Worm (Caenorhabditis elegans): Measurements from ENCODE around the gene T10D4.15.
"Not testable (repeated sequence)": the region's sequence is repeated elsewhere in the genome, so short reads cannot be mapped to it uniquely, and the experiment has no call there.

The T10D4.15 gene

DNA sequence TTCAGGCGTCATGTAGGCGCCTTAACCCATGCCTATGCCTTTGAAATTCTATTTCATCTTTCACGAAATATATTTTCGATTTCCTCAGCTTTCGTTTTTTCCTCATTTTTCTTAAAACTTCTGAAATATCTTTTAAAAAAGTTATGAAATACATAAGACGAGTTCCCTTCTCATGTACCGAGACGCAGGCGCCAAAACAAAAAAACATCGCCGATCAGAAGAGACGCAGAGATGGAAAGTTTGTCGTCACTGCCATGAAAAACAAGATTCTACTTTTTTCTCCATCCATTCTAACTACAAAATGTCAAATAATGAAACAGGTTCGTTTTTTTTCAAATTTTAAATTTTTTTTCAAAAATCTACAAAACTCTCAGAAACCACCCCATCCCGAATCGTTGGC lies 16.9 kb upstream of the T10D4.15 start, which contains the start of gene chil-24:
TSS of gene chil-24 (plus strand) at position 156 of the 400 bp plus-strand sequence.
- TF ChIP-seq unc-62 (GFP tag; optimal IDR thresholded peaks at IDR 0.05) = no peak

DNA sequence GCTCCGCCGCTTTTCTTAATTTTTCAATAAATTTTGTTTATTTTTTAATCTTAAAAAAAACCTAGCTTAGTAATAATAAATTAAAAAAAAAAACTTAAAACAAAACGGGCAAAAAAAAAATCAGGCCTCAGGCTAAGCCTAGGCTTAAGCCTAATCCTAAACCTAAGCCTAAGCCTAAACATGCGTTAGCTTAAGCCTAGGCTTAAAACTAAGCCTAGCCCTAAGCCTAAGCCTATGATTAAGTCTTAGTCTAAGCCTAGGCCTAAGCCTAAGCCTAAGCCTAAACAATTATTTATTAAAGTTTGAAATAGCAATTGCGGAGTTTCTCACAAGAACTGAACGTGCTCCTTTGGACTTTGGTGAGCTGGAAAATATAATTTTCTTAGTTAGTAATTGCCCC lies 10.6 kb upstream of the T10D4.15 start:
- no peak for TF ChIP-seq unc-62 (GFP tag; optimal IDR thresholded peaks at IDR 0.05)

DNA sequence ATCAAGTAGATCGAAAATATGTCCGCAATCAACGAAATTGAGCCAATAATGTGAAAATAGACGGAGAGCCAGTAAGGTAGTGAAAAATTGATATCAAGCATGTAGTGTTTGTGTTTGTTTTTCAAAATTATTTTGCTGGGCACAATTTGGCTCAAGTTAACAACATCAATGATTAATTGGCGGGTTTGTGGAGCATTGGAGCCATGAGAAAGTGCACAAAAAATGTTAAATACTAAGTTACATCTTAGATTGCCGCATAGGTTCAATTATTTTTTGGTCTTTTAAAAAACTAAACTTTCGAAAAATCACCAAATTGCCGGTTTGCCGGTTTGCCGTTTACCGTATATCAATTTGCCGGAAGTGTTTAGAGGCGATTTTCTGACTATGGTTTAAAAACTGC lies 8.1 kb upstream of the T10D4.15 start, which contains the start of gene sri-54:
TSS of gene sri-54 (minus strand) at position 101 of the 400 bp plus-strand sequence.
- TF ChIP-seq unc-62 (GFP tag; optimal IDR thresholded peaks at IDR 0.05) = no peak

DNA sequence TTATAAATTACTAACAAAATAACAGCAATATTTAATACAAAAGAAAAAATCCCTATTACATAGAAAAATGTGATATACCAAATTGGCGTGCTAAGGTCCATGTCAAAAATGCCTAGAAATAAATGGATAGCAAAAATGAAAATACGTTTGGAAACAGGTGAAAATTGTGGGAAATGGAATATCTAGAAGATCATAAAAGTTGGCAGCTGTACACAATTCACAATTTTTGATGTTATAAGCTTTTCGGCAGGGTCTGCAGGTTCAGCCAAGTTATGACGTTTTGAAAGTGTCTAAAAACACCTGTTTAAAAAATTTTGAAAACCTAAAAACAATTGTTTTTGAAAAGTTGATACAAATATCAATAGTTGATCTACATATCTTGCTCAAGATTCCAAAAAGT lies 3.1 kb upstream of the T10D4.15 start, which contains the start of gene sri-42:
TSS of gene sri-42 (minus strand) at position 101 of the 400 bp plus-strand sequence.
- TF ChIP-seq unc-62 (GFP tag; optimal IDR thresholded peaks at IDR 0.05) = not testable (repeated sequence)

DNA sequence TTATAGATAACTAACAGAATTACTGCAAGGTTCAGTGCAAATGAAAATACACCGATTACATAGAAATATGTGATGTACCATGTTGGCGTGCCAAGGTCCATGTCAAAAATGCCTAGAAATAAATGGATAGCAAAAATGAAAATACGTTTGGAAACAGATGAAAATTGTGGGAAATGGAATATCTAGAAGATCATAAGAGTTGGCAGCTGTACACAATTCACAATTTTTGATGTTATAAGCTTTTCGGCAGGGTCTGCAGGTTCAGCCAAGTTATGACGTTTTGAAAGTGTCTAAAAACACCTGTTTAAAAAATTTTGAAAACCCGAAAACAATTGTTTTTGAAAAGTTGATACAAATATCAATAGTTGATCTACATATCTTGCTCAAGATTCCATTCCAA lies 1.4 kb upstream of the T10D4.15 start, which contains the start of gene sri-43:
TSS of gene sri-43 (minus strand) at position 101 of the 400 bp plus-strand sequence.
- TF ChIP-seq unc-62 (GFP tag; optimal IDR thresholded peaks at IDR 0.05) = not testable (repeated sequence)

DNA sequence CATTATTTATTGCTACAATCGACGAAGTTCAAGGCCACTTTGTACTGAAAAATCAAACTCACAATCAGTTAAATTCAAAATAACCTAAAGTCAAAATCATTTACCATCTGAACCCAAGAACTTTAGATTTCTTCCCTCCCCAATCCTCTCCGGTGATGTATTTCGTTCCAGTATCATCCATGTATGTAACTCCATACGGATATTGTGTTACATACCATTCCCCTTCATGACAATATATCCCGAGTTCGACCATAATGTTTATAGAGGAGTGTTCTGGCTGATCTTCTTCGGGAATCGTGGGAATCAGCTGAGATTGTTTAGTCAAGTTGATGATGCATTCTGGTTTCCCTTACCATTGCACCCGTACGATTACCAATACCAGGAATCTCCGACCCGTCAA lies 2.5 kb downstream of the T10D4.15 start:
- TF ChIP-seq unc-62 (GFP tag; optimal IDR thresholded peaks at IDR 0.05) = no peak

DNA sequence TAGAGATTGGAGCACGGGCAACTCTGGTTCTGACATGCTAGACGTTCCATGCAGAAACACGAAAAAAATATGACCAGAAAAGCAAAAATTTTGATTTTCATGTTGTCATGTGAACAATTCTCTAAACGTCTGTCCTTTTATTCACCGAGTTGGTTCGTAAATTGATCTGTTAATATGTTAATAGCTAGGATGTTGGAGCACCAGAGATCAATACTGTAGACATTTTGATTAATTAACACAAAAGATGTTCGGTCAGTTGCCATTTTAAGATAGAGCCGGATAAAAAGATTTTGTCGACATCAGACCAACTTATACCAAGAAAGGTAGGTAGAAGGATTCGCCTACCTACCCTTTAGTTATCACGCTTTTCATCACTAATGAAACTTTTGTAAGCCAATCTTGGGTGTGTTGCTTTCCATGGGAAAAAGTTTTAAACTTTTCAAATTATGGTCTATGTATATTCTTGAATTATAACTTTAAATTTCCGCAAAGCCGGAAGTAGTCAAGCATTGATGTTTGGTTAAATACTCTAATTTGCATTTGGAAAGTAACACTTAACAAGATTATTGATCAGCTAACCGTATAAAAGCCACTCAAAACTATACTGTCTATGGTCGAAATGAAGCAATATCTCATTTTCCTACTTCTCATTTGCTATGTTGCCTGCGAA lies 3.7 kb downstream of the T10D4.15 start, which contains the start of the genes T10D4.11 and T10D4.1:
TSS of gene T10D4.11 (minus strand) at position 101 of the 670 bp plus-strand sequence.
TSS of gene T10D4.1 (plus strand) at position 620 of the 670 bp plus-strand sequence.
- TF ChIP-seq unc-62 (GFP tag; optimal IDR thresholded peaks at IDR 0.05) = no peak

DNA sequence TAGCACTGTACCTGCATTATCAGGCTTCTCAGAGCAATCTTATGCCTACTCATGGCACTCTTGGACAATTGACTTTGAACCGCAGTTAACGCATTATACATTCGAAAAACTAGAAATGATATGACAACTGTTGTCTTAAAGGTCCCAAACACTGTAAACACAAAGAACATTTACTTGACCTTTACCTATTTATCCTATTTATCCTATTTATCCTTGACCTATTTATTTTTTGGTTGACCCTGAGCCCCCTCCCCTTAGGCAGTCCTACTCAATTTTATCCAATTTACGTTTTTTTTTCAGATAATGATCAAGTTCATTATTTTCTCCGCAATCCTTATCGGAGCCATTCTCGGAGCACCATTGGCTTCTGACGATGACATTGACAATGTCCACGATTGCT lies 5.7 kb downstream of the T10D4.15 start, which contains the start of the genes T10D4.14 and T10D4.19:
TSS of gene T10D4.14 (minus strand) at position 101 of the 400 bp plus-strand sequence.
TSS of gene T10D4.19 (plus strand) at position 304 of the 400 bp plus-strand sequence.
- TF ChIP-seq unc-62 (GFP tag; optimal IDR thresholded peaks at IDR 0.05) = no peak

DNA sequence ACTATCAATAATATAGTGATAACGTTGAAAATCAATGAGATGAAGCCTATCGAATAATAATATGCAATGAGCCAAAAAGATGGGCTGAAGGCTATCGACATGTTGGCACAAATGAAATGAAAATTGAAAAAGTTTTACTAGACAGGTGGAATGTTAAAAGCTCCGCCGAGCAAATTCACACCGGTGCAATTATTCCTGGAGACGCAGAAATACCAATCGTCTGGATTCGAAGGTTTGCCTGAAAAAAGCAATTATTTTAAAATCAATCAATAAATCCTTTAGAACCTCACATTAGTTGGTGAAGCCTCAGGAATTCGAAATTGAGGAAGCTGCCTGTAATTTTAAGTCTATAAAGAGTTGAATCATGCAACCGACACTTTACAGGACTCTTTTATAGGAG lies 8.4 kb downstream of the T10D4.15 start, which contains the start of gene sri-32:
TSS of gene sri-32 (minus strand) at position 101 of the 400 bp plus-strand sequence.
- TF ChIP-seq unc-62 (GFP tag; optimal IDR thresholded peaks at IDR 0.05) = no peak

DNA sequence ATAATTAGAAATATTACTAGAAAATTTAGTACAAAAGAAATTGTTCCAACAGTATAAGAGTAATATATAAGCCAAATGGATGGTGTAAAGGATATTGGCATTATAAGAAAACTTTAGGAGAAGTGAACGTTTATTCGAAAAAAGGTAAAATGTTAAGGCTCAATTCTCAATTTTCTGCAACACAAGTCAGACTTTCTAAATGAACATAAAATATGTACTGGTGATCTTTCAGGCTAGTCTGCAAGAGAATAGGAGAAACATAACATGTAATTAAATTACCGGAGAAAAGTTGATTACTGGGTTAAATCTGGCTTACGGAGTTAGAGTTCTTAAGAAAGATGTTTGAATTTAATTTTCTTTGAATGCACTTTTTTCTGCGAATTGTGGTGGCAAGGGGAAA lies 10.8 kb downstream of the T10D4.15 start, which contains the start of gene sri-33:
TSS of gene sri-33 (minus strand) at position 101 of the 400 bp plus-strand sequence.
- no peak for TF ChIP-seq unc-62 (GFP tag; optimal IDR thresholded peaks at IDR 0.05)

DNA sequence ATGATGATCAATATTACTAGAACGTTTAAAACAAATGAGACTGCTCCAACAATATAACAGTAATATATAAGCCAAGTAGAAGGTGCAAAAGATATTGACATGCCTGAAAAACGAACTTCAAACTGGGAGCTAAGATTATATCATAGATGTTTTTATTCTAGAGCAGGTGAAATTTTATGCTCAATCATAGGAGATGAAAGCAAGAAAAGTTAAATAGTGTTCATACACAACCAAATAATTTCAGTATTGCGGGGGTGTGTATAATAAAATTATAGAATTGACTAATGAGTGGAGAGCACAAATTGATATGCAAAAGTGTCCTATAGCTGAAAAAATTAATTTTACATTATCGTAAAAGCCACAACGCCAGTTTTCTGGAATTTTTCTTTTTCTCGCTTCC lies 13.0 kb downstream of the T10D4.15 start, which contains the start of gene sri-34:
TSS of gene sri-34 (minus strand) at position 101 of the 400 bp plus-strand sequence.
- no peak for TF ChIP-seq unc-62 (GFP tag; optimal IDR thresholded peaks at IDR 0.05)

DNA sequence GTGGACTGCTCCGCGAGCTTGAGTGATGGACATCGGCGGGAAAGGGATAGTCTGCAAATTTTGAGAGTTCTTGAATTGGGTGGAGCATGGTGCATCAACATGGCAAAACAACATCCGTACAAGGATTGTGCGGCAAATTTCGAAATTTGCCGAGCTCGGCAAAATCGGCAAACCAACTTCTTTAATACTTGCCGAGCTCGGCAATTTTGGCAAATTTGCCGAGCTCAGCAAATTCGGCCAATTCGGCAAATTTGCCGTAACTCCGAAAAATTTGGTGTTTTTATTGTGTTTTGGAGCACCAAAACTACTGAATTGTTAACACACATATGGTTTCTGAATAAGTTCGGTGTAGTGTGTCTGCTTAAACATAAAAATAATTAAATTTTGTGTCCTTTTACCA lies 24.1 kb downstream of the T10D4.15 start, which contains the start of gene fbxc-55:
TSS of gene fbxc-55 (minus strand) at position 101 of the 400 bp plus-strand sequence.
- no peak for TF ChIP-seq unc-62 (GFP tag; optimal IDR thresholded peaks at IDR 0.05)

DNA sequence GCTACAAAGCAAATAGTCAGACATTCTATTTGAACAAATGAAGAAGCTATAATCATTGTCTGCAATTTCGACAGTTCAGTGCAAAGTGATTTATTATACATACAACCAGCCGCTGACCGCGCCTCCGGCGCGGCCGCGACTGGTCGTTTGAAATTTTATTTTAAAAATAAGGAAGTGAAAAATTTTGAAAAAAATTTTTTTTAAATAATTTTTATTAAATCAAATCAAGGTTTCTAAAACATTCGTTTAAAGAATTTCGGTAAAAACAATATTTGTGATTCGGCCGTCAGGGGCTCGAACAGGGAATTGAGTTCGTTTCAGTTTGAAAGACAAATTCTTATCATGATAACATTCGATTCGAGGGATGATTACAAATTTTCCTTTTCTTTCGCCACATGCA lies 26.2 kb downstream of the T10D4.15 start, which contains the start of gene Y27F2A.10:
TSS of gene Y27F2A.10 (minus strand) at position 101 of the 400 bp plus-strand sequence.
- no peak for TF ChIP-seq unc-62 (GFP tag; optimal IDR thresholded peaks at IDR 0.05)

DNA sequence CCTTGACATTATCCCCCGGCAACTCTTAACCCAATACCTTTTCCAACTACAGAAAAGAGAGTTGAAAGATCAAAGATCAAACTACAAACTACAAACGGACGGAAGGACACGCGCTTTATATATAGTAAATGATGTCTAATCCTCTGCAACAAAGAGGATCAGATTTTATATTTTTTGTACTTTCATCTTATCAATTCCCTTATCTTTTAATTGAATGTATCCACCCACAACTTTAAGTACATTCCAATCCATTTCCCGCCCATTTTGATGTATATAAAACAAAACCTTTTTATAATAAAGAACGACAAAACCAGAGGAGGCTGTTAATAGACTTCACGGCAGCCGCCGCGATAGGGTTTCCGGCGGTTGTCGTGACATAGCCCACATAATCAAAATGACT lies 31.7 kb downstream of the T10D4.15 start, which contains the start of gene sri-40:
TSS of gene sri-40 (plus strand) at position 301 of the 400 bp plus-strand sequence.
- TF ChIP-seq unc-62 (GFP tag; optimal IDR thresholded peaks at IDR 0.05) = not testable (repeated sequence)

DNA sequence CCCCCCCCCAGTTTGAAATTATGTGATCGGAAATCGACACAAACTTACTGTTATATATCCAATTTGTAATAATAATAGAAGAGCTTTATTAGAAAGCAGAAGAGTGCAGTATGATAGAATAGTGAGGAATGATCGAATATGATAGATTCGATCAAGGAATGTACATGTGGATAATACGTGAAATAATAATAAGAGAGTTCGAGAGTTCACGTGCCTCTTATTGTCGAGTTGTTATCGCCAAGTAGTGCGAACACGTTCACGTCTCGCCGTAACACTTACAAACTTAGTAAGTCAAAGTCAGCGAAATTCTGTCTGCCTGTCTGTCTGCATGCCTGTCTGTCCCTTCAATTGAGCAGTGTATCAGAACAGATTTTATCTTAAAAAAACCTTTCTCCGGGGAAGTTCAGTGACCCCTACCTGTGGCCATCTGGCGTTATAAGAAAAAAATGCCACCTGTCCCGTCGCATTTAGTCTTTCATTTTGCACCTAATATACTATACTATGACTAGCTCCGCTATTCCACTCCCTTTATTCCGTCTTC lies 37.4 kb downstream of the T10D4.15 start, which contains the start of the genes Y27F2A.6 and Y27F2A.8:
TSS of gene Y27F2A.6 (minus strand) at position 101 of the 541 bp plus-strand sequence.
TSS of gene Y27F2A.8 (plus strand) at position 491 of the 541 bp plus-strand sequence.
- TF ChIP-seq unc-62 (GFP tag; optimal IDR thresholded peaks at IDR 0.05) = not testable (repeated sequence)

DNA sequence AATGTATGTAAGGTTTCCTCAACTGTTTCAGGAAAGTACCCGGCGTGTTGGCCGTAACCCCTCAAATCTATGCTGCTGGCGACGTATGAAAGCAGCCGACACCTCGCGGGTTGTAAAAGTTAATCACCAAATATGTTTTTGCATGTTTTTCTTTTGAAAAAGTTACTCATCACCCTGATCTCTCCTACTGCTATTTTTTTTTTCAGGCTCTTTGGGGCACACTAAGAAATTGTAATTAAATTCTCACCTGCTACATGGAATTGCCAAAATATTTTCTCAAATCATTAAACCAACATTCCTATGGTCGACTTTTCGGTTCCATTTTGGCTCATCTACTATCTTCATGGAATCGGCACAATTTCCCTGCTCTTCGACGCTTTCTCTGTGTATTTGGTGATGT lies 38.9 kb downstream of the T10D4.15 start, which contains the start of gene sri-78:
TSS of gene sri-78 (plus strand) at position 301 of the 400 bp plus-strand sequence.
- not testable (repeated sequence) for TF ChIP-seq unc-62 (GFP tag; optimal IDR thresholded peaks at IDR 0.05)

Measured in whole organism, dauer.